Fruit fly (Drosophila melanogaster) whole organism, embryonic: ENCODE data around the gene InR.

Source experiments
- BEAF-32 ChIP-seq: fragments of 200-800 bp; sonication (Bioruptor generic); optimal IDR thresholded peaks from 3 replicates; lab custom pipeline; 2017; ENCODE audit warnings: missing biosample characterization, missing genetic modification characterization, mild to moderate bottlenecking, moderate library complexity, missing genetic modification reagents
- C15 ChIP-seq: fragments of 200-800 bp; sonication (Bioruptor generic); IDR thresholded peaks from 3 replicates; pipeline ENCODE4 v1.3.6; 2022; ENCODE audit warnings: missing biosample characterization, missing genetic modification characterization
- CG11398 ChIP-seq: fragments of 200-800 bp; sonication (Bioruptor generic); optimal IDR thresholded peaks from 2 replicates; lab custom pipeline; 2016; ENCODE audit warnings: missing biosample characterization, missing genetic modification characterization
- CG12219 ChIP-seq: fragments of 200-800 bp; sonication (Bioruptor generic); optimal IDR thresholded peaks from 3 replicates; lab custom pipeline; 2018; ENCODE audit warnings: missing biosample characterization, mild to moderate bottlenecking, missing genetic modification characterization
- CG13287 ChIP-seq: fragments of 200-800 bp; sonication (Bioruptor generic); IDR thresholded peaks from 2 replicates; pipeline ENCODE4 v1.3.6; 2022; ENCODE audit warnings: missing biosample characterization, missing genetic modification characterization; ENCODE audit not compliant: partially characterized antibody
- CG13624 ChIP-seq: fragments of 200-800 bp; sonication (Bioruptor generic); optimal IDR thresholded peaks from 2 replicates; lab custom pipeline; 2016; ENCODE audit warnings: missing biosample characterization, missing genetic modification characterization
- CG15269 ChIP-seq: fragments of 200-800 bp; sonication (Bioruptor generic); optimal IDR thresholded peaks from 2 replicates; lab custom pipeline; 2018; ENCODE audit warnings: missing biosample characterization, mild to moderate bottlenecking, missing genetic modification characterization, moderate library complexity
- CG1603 ChIP-seq: fragments of 200-800 bp; sonication (Bioruptor generic); optimal IDR thresholded peaks from 2 replicates; lab custom pipeline; 2019; ENCODE audit warnings: missing biosample characterization, mild to moderate bottlenecking, missing genetic modification characterization, moderate library complexity
- CG17361 ChIP-seq: fragments of 200-800 bp; sonication (Bioruptor generic); IDR thresholded peaks from 3 replicates; pipeline ENCODE4 v1.3.6; 2022; ENCODE audit warnings: missing biosample characterization, missing genetic modification characterization
- CG1792 ChIP-seq: fragments of 200-800 bp; sonication (Bioruptor generic); optimal IDR thresholded peaks from 2 replicates; lab custom pipeline; 2016; ENCODE audit warnings: missing biosample characterization, missing genetic modification characterization
- CG18262 ChIP-seq: fragments of 200-800 bp; optimal IDR thresholded peaks from 3 replicates; lab custom pipeline; 2019; ENCODE audit warnings: missing biosample characterization, mild to moderate bottlenecking, missing genetic modification characterization, moderate library complexity
- CG2889 ChIP-seq: fragments of 200-800 bp; sonication (Bioruptor generic); IDR thresholded peaks from 3 replicates; pipeline ENCODE4 v1.3.6; 2022; ENCODE audit warnings: missing biosample characterization, missing genetic modification characterization
- CG31365 ChIP-seq: fragments of 200-800 bp; sonication (Bioruptor generic); optimal IDR thresholded peaks from 2 replicates; lab custom pipeline; 2018; ENCODE audit warnings: missing biosample characterization, mild to moderate bottlenecking, missing genetic modification characterization
- CG32772 ChIP-seq: fragments of 200-800 bp; sonication (Bioruptor generic); IDR thresholded peaks from 2 replicates; pipeline ENCODE4 v1.3.6; 2022; ENCODE audit warnings: missing biosample characterization, missing genetic modification characterization
- CG3407 ChIP-seq: fragments of 200-800 bp; sonication (Bioruptor generic); optimal IDR thresholded peaks from 2 replicates; lab custom pipeline; 2018; ENCODE audit warnings: missing biosample characterization, mild to moderate bottlenecking, missing genetic modification characterization
- CG43689 ChIP-seq: fragments of 200-800 bp; sonication (Bioruptor generic); IDR thresholded peaks from 2 replicates; pipeline ENCODE4 v1.3.6; 2022; ENCODE audit warnings: missing biosample characterization, missing genetic modification characterization
- CG6254 ChIP-seq: fragments of 200-800 bp; sonication (Bioruptor generic); optimal IDR thresholded peaks from 3 replicates; lab custom pipeline; 2017; ENCODE audit warnings: mild to moderate bottlenecking, missing biosample characterization, missing genetic modification reagents, missing genetic modification characterization
- CG6272 ChIP-seq: fragments of 200-800 bp; sonication (Bioruptor generic); IDR thresholded peaks from 2 replicates; pipeline ENCODE4 v1.3.6; 2022; ENCODE audit warnings: missing biosample characterization, missing genetic modification characterization
- CG6765 ChIP-seq: fragments of 200-800 bp; sonication (Bioruptor generic); optimal IDR thresholded peaks from 3 replicates; lab custom pipeline; 2017; ENCODE audit warnings: missing biosample characterization, mild to moderate bottlenecking, missing genetic modification characterization
- CG7839 ChIP-seq: fragments of 200-800 bp; sonication (Bioruptor generic); optimal IDR thresholded peaks from 3 replicates; lab custom pipeline; 2018; ENCODE audit warnings: missing biosample characterization, mild to moderate bottlenecking, missing genetic modification characterization, moderate library complexity
- CG8765 ChIP-seq: fragments of 200-800 bp; sonication (Bioruptor generic); IDR thresholded peaks from 2 replicates; pipeline ENCODE4 v1.3.6; 2022; ENCODE audit warnings: missing biosample characterization, missing genetic modification characterization
- CG8944 ChIP-seq: fragments of 200-800 bp; sonication (Bioruptor generic); optimal IDR thresholded peaks from 3 replicates; lab custom pipeline; 2016; ENCODE audit warnings: missing biosample characterization, missing genetic modification characterization
- CG9437 ChIP-seq: fragments of 200-800 bp; sonication (Bioruptor generic); optimal IDR thresholded peaks from 2 replicates; lab custom pipeline; 2018; ENCODE audit warnings: missing biosample characterization, mild to moderate bottlenecking, missing genetic modification characterization
- Chrac-16 ChIP-seq: fragments of 200-800 bp; sonication (Bioruptor generic); optimal IDR thresholded peaks from 3 replicates; lab custom pipeline; 2016; ENCODE audit warnings: missing biosample characterization, missing genetic modification characterization
- Dad ChIP-seq: fragments of 200-800 bp; sonication (Bioruptor generic); optimal IDR thresholded peaks from 3 replicates; lab custom pipeline; 2016; ENCODE audit warnings: missing biosample characterization, missing genetic modification characterization
- Dfd ChIP-seq, 2 experiments: fragments of >200 bp; optimal IDR thresholded peaks; 2 replicates each; lab custom pipeline; 2017; ENCODE audit warnings: missing biosample characterization in 2 of 2, missing genetic modification characterization in 2 of 2
- Ets97D ChIP-seq: fragments of 200-800 bp; sonication (Bioruptor generic); optimal IDR thresholded peaks from 3 replicates; lab custom pipeline; 2016; ENCODE audit warnings: missing biosample characterization, missing genetic modification characterization
- Fer1 ChIP-seq: fragments of 200-800 bp; sonication (Bioruptor generic); optimal IDR thresholded peaks from 2 replicates; lab custom pipeline; 2017; ENCODE audit warnings: missing biosample characterization, mild to moderate bottlenecking, missing genetic modification characterization
- MESR4 ChIP-seq: fragments of 200-800 bp; sonication (Bioruptor generic); optimal IDR thresholded peaks from 2 replicates; lab custom pipeline; 2018; ENCODE audit warnings: missing biosample characterization, mild to moderate bottlenecking, missing genetic modification characterization, moderate library complexity
- Mad ChIP-seq: fragments of 200-800 bp; sonication (Bioruptor generic); optimal IDR thresholded peaks from 2 replicates; lab custom pipeline; 2016; ENCODE audit warnings: missing biosample characterization, missing genetic modification characterization
- PHDP ChIP-seq: fragments of 200-800 bp; sonication (Bioruptor generic); optimal IDR thresholded peaks from 3 replicates; lab custom pipeline; 2018; ENCODE audit warnings: missing biosample characterization, mild to moderate bottlenecking, missing genetic modification characterization, moderate library complexity
- Poxn ChIP-seq: fragments of 200-800 bp; sonication (Bioruptor generic); IDR thresholded peaks from 2 replicates; pipeline ENCODE4 v1.3.6; 2022; ENCODE audit warnings: missing biosample characterization, missing genetic modification characterization
- Sin3A ChIP-seq: fragments of >200 bp; optimal IDR thresholded peaks from 2 replicates; lab custom pipeline; 2018
- Sox102F ChIP-seq: fragments of 200-800 bp; sonication (Bioruptor generic); optimal IDR thresholded peaks from 2 replicates; lab custom pipeline; 2018; ENCODE audit warnings: missing biosample characterization, mild to moderate bottlenecking, missing genetic modification characterization, moderate library complexity
- Sry-δ ChIP-seq: fragments of 200-800 bp; sonication (Bioruptor generic); optimal IDR thresholded peaks from 2 replicates; lab custom pipeline; 2016; ENCODE audit warnings: missing biosample characterization, missing genetic modification characterization
- Usf ChIP-seq: fragments of 200-800 bp; sonication (Bioruptor generic); optimal IDR thresholded peaks from 2 replicates; lab custom pipeline; 2017; ENCODE audit warnings: missing genotype, missing biosample characterization, missing genetic modification characterization
- croc ChIP-seq: fragments of 200-800 bp; sonication (Bioruptor generic); conservative IDR thresholded peaks from 3 replicates; pipeline ENCODE4 v1.3.6; 2022; ENCODE audit warnings: missing biosample characterization, missing genetic modification characterization
- danr ChIP-seq: fragments of 200-800 bp; sonication (Bioruptor generic); IDR thresholded peaks from 2 replicates; pipeline ENCODE4 v1.3.6; 2022; ENCODE audit warnings: missing biosample characterization, missing genetic modification characterization
- dm ChIP-seq: fragments of 200-800 bp; sonication (Bioruptor generic); optimal IDR thresholded peaks from 3 replicates; lab custom pipeline; 2016; ENCODE audit warnings: missing biosample characterization, missing genetic modification characterization
- dysf ChIP-seq: fragments of 200-800 bp; sonication (Bioruptor generic); IDR thresholded peaks from 3 replicates; pipeline ENCODE4 v1.3.6; 2022; ENCODE audit warnings: missing biosample characterization, missing genetic modification characterization
- ems ChIP-seq: fragments of 200-800 bp; sonication (Bioruptor generic); optimal IDR thresholded peaks from 3 replicates; lab custom pipeline; 2016; ENCODE audit warnings: missing biosample characterization, missing genetic modification characterization
- esg ChIP-seq: fragments of 200-800 bp; sonication (Bioruptor generic); conservative IDR thresholded peaks from 2 replicates; pipeline ENCODE4 v1.3.6; 2022; ENCODE audit warnings: missing biosample characterization, missing genetic modification characterization
- fu2 ChIP-seq: fragments of 200-800 bp; sonication (Bioruptor generic); optimal IDR thresholded peaks from 2 replicates; lab custom pipeline; 2016; ENCODE audit warnings: missing biosample characterization, missing genetic modification characterization
- gcm ChIP-seq: fragments of 200-800 bp; sonication (Bioruptor generic); optimal IDR thresholded peaks from 2 replicates; lab custom pipeline; 2019; ENCODE audit warnings: missing biosample characterization, mild to moderate bottlenecking, missing genetic modification characterization, moderate library complexity
- gfzf ChIP-seq: fragments of 200-800 bp; sonication (Bioruptor generic); optimal IDR thresholded peaks from 2 replicates; lab custom pipeline; 2016; ENCODE audit warnings: missing biosample characterization, mild to moderate bottlenecking, missing genetic modification characterization, moderate library complexity
- gt ChIP-seq: fragments of 200-800 bp; sonication (Bioruptor generic); IDR thresholded peaks from 2 replicates; pipeline ENCODE4 v1.3.6; 2022; ENCODE audit warnings: missing biosample characterization, missing genetic modification characterization
- org-1 ChIP-seq: fragments of 200-800 bp; sonication (Bioruptor generic); optimal IDR thresholded peaks from 2 replicates; lab custom pipeline; 2017; ENCODE audit warnings: missing biosample characterization, missing genetic modification characterization
- sd ChIP-seq: fragments of 200-800 bp; sonication (Bioruptor generic); optimal IDR thresholded peaks from 3 replicates; lab custom pipeline; 2018; ENCODE audit warnings: missing biosample characterization, mild to moderate bottlenecking, missing genetic modification characterization, moderate library complexity
- seq ChIP-seq: fragments of 200-800 bp; sonication (Bioruptor generic); IDR thresholded peaks from 2 replicates; pipeline ENCODE4 v1.3.6; 2022; ENCODE audit warnings: missing biosample characterization, missing genetic modification characterization
- tgo ChIP-seq: fragments of 200-800 bp; sonication (Bioruptor generic); IDR thresholded peaks from 3 replicates; pipeline ENCODE4 v1.3.6; 2022; ENCODE audit warnings: missing biosample characterization, missing genetic modification characterization
- toy ChIP-seq: fragments of 200-800 bp; sonication (Bioruptor generic); IDR thresholded peaks from 2 replicates; pipeline ENCODE4 v1.3.6; 2022; ENCODE audit warnings: missing biosample characterization, missing genetic modification characterization
- tup ChIP-seq: fragments of 200-800 bp; sonication (Bioruptor generic); optimal IDR thresholded peaks from 2 replicates; lab custom pipeline; 2016; ENCODE audit warnings: missing biosample characterization, mild to moderate bottlenecking, missing genetic modification characterization, moderate library complexity
- tx ChIP-seq: fragments of 200-800 bp; sonication (Bioruptor generic); optimal IDR thresholded peaks from 2 replicates; lab custom pipeline; 2016; ENCODE audit warnings: missing biosample characterization, missing genetic modification characterization

Gene InR

dm6 chr3R:21520756-21521155, 98.4 kb downstream of the InR start, which contains the start of gene sp3 (continued):
- TF ChIP-seq CG18262 (tag; lab: Kevin White, UChicago) (no peak), CG32772 (GFP tag; lab: Robert Waterston, UW) (no peak), CG13287 (GFP tag; lab: Robert Waterston, UW) (peak; percentile 81), CG17361 (GFP tag; lab: Robert Waterston, UW) (no peak), CG43689 (GFP tag; lab: Robert Waterston, UW) (no peak), gcm (GFP tag; lab: Kevin White, UChicago) (no peak), toy (GFP tag; lab: Robert Waterston, UW) (no peak), C15 (no peak), sd (tag; lab: Kevin White, UChicago) (no peak), Ets97D (GFP tag; lab: Kevin White, UChicago) (no peak), fu2 (GFP tag; lab: Kevin White, UChicago) (no peak), CG13624 (GFP tag; lab: Kevin White, UChicago) (no peak), PHDP (tag; lab: Kevin White, UChicago) (no peak), esg (no peak), Sin3A (no peak), MESR4 (peak; percentile 79), gfzf (GFP tag; lab: Kevin White, UChicago) (peak; percentile 80), tgo (no peak), Dfd (GFP tag; optimal IDR thresholded peaks at IDR 0.05; lab: Kevin White, UChicago) (no peak), CG8765 (no peak), CG8944 (GFP tag; lab: Kevin White, UChicago) (no peak), CG1792 (no peak), org-1 (no peak), CG6765 (GFP tag; lab: Kevin White, UChicago) (no peak), seq (GFP tag; lab: Robert Waterston, UW) (no peak), CG3407 (GFP tag; lab: Kevin White, UChicago) (no peak), CG7839 (tag; lab: Kevin White, UChicago) (no peak), tup (no peak), CG6254 (no peak), CG12219 (no peak), CG9437 (no peak), ems (GFP tag; lab: Kevin White, UChicago) (no peak), gt (GFP tag; lab: Robert Waterston, UW) (no peak), CG15269 (tag; lab: Kevin White, UChicago) (no peak), dm (GFP tag; lab: Kevin White, UChicago) (no peak), Sox102F (GFP tag; lab: Kevin White, UChicago) (no peak), BEAF-32 (GFP tag; lab: Kevin White, UChicago) (peak; percentile 75), danr (GFP tag; lab: Robert Waterston, UW) (no peak), CG6272 (GFP tag; lab: Robert Waterston, UW) (no peak), Dad (GFP tag; lab: Kevin White, UChicago) (no peak), Usf (GFP tag; lab: Kevin White, UChicago) (no peak), CG2889 (GFP tag; lab: Robert Waterston, UW) (no peak), CG1603 (no peak), Fer1 (GFP tag; lab: Kevin White, UChicago) (no peak), Chrac-16 (GFP tag; lab: Kevin White, UChicago) (no peak), Mad (GFP tag; lab: Kevin White, UChicago) (no peak), croc (GFP tag; lab: Robert Waterston, UW) (no peak), CG31365 (no peak), tx (GFP tag; lab: Kevin White, UChicago) (no peak), Sry-δ (GFP tag; lab: Kevin White, UChicago) (no peak), Poxn (no peak), CG11398 (GFP tag; lab: Kevin White, UChicago) (no peak), dysf (no peak)
